Worm (Caenorhabditis elegans): ENCODE measurements around the gene srd-70.

The srd-70 gene

DNA sequence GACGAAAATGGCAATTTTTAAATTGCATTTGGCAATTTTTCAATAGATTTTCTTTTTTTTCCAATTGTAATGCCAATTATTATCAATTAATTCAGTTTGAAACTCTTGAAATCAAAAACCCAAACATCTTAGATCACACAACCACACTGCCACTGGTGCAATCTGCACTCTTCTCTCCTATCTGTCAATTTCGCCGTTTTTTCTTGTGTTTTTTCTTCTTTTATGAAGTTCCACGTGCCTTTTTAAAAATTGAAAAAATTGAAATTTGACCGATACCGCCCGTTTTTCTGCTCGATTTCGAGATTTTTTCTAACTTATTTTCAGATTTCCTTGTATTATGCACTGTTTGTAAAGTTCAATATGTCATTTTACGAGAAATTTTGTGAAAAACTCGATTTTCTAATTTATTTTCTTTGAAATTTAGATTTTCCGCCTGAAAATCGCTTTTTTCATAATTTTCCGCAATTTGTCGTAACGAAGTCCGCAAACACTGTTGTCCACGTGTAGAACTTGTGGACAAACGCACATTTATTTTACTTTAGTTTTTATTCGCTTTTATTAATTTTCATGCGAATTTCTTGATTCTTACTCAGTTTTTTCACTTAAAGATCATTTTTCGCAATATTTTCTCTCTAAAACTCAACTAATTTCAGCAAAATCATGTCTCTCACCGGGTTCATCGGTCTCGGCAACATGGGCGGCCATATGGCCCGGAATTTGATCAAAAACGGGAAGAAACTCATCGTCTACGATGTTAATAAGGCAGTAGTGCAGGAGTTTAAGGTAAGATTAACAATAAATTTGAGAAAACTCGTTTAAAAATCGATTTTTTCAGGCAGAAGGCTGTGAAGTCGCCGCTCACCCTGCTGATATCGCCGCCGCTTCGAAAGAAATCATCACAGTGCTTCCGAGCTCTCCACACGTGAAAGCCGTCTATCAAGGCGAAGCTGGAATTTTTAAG, 39.6 kb downstream of the srd-70 start, which contains the start of gene B0250.5 (continued):
- TF ChIP-seq nhr-28 (tag; optimal IDR thresholded peaks at IDR 0.05) (no peak), ceh-90 (tag; optimal IDR thresholded peaks at IDR 0.05) (no peak), snpc-4 (tag; optimal IDR thresholded peaks at IDR 0.05) (peak; percentile 40), nhr-11 (tag; optimal IDR thresholded peaks at IDR 0.05) (no peak), hlh-17 (GFP tag; optimal IDR thresholded peaks at IDR 0.05; ENCODE audit: borderline replicate concordance) (no peak), C16A3.4 (tag; optimal IDR thresholded peaks at IDR 0.05) (no peak), ceh-88 (GFP tag; IDR thresholded peaks at IDR 0.05) (no peak), elt-3 (tag; optimal IDR thresholded peaks at IDR 0.05) (peak in 1 of 6 experiments; percentile 18), lin-14 (GFP tag; optimal IDR thresholded peaks at IDR 0.05) (no peak), F16B12.6 (tag; optimal IDR thresholded peaks at IDR 0.05) (peak; percentile 90), aha-1 (tag; optimal IDR thresholded peaks at IDR 0.05) (no peak), nhr-237 (tag; optimal IDR thresholded peaks at IDR 0.05) (no peak), sup-37 (GFP tag; optimal IDR thresholded peaks at IDR 0.05) (no peak), lin-39 (tag; optimal IDR thresholded peaks at IDR 0.05) (peak; percentile 31), alr-1 (tag; optimal IDR thresholded peaks at IDR 0.05; ENCODE audit: borderline replicate concordance) (no peak), fkh-10 (GFP tag; optimal IDR thresholded peaks at IDR 0.05) (no peak), ztf-11 (tag; optimal IDR thresholded peaks at IDR 0.05) (no peak), zag-1 (tag; optimal IDR thresholded peaks at IDR 0.05) (no peak), lin-13 (GFP tag; optimal IDR thresholded peaks at IDR 0.05) (no peak), unc-130 (tag; optimal IDR thresholded peaks at IDR 0.05) (no peak), ama-1 (optimal IDR thresholded peaks at IDR 0.05) (no peak), ets-5 (GFP tag; IDR thresholded peaks at IDR 0.05) (no peak), vab-15 (tag; optimal IDR thresholded peaks at IDR 0.05) (no peak), efl-3 (GFP tag; optimal IDR thresholded peaks at IDR 0.05) (no peak), mdl-1 (tag; optimal IDR thresholded peaks at IDR 0.05) (no peak), isw-1 (GFP tag; IDR thresholded peaks at IDR 0.05) (peak; percentile 72), lsy-2 (tag; optimal IDR thresholded peaks at IDR 0.05) (peak; percentile 60 to 70), swsn-7 (tag; optimal IDR thresholded peaks at IDR 0.05) (peak; percentile 68), tbx-2 (tag; optimal IDR thresholded peaks at IDR 0.05) (peak; percentile 27), jun-1 (tag; optimal IDR thresholded peaks at IDR 0.05) (no peak), hlh-4 (tag; optimal IDR thresholded peaks at IDR 0.05) (no peak), efl-1 (optimal IDR thresholded peaks at IDR 0.05) (peak; percentile 46 to 73), efl-1 (GFP tag; optimal IDR thresholded peaks at IDR 0.05 in 1 of 2) (peak; percentile 72 to 94), unc-86 (tag; optimal IDR thresholded peaks at IDR 0.05) (peak; percentile 25), ztf-4 (tag; optimal IDR thresholded peaks at IDR 0.05) (no peak)

DNA sequence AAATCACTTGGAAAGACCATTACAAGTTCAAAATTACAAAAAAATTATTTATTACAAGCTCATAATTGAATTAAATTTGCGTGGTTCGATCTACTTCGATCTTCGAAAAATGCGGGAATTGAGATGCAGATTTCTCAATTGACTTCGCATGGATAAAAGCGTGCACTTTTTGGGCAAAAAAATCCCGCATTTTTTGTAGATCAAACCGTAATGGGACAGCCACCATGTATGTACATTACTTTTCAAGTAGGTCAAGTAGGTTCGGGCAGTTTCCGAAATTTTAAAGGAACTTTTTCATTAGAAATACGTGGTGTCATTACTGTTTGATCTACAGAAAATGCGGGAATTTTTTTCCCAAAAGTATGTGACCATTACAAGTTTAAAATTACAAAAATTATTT, 43.6 kb downstream of the srd-70 start:
- TF ChIP-seq elt-2 (tag; optimal IDR thresholded peaks at IDR 0.05) (peak; percentile 38), ets-5 (GFP tag; IDR thresholded peaks at IDR 0.05) (no peak), efl-1 (optimal IDR thresholded peaks at IDR 0.05) (no peak), efl-1 (GFP tag; optimal IDR thresholded peaks at IDR 0.05 in 1 of 2) (peak in 1 of 2 experiments; percentile 25)

DNA sequence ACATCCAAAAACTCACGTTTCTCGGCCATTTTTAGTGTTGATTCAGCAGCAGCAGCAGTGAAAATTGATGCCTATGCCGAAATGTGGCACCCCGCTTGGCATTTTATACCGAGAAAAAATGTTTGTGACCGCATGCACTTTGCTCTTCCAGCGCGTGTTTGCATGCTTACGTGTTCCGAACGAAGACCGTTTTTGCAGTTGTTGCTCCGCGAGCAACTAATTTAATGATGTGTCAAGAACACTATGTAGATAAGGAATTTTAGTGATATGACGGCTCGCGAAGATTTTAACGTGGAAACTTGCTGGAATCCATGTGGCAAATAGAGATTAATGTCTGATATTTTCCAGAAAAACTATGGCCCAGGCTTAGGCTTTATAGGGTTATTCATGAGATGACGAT, 45.1 kb downstream of the srd-70 start, which contains the start of gene dct-16:
Gene dct-16, minus strand, starts transcription at position 78 of the 400 bp plus-strand sequence.
- TF ChIP-seq pag-3 (tag; optimal IDR thresholded peaks at IDR 0.05; ENCODE audit: borderline replicate concordance, insufficient read depth) (no peak), nhr-71 (tag; optimal IDR thresholded peaks at IDR 0.05) (peak; percentile 18), nhr-11 (tag; optimal IDR thresholded peaks at IDR 0.05) (no peak), lin-14 (GFP tag; optimal IDR thresholded peaks at IDR 0.05) (peak; percentile 15), lin-35 (GFP tag; optimal IDR thresholded peaks at IDR 0.05) (peak in 1 of 2 experiments; percentile 15), mdl-1 (tag; optimal IDR thresholded peaks at IDR 0.05) (peak in 1 of 2 experiments; percentile 12), elt-2 (tag; optimal IDR thresholded peaks at IDR 0.05) (peak; percentile 72), dsc-1 (tag; optimal IDR thresholded peaks at IDR 0.05) (no peak)
